Worm (Caenorhabditis elegans) whole organism, young adult: ENCODE results near the gene T07D1.3.
A peak's percentile ranks its signal among the peaks of the same experiment; 100 is the strongest.

Source experiments
- C06A6.2 ChIP-seq: fragments of 200-800 bp; sonication (Bioruptor generic); conservative IDR thresholded peaks from 2 replicates; pipeline ENCODE4 v1.3.6; 2022; ENCODE audit warnings: missing genetic modification characterization, missing compliant biosample characterization
- F57A8.1 ChIP-seq: fragments of 200-800 bp; sonication (Bioruptor generic); optimal IDR thresholded peaks from 2 replicates; lab custom pipeline; 2018; ENCODE audit warnings: mild to moderate bottlenecking, missing genetic modification characterization, moderate library complexity, missing compliant biosample characterization
- T07F8.4 ChIP-seq: sonication (generic microtip); optimal IDR thresholded peaks from 2 replicates; lab custom pipeline; 2016; ENCODE audit warnings: mild to moderate bottlenecking, missing genetic modification characterization, moderate library complexity, missing compliant biosample characterization
- Y53F4B.3 ChIP-seq: fragments of 200-800 bp; sonication (Bioruptor generic); IDR thresholded peaks from 2 replicates; pipeline ENCODE4 v1.3.6; 2022; ENCODE audit warnings: missing genetic modification reagents, missing genetic modification characterization, missing compliant biosample characterization
- Y56A3A.18 ChIP-seq: fragments of 200-800 bp; sonication (Bioruptor generic); IDR thresholded peaks from 2 replicates; pipeline ENCODE4 v1.3.6; 2022; ENCODE audit warnings: missing genetic modification reagents, missing genetic modification characterization, missing compliant biosample characterization
- ama-1 ChIP-seq, 3 experiments: fragments of 150-350 bp in 1 of 3; sonication (generic microtip) in 2 of 3; optimal IDR thresholded peaks; 2 replicates each; lab custom pipeline; 2014 to 2018; ENCODE audit warnings: missing biosample characterization in 2 of 3, missing genetic modification characterization in 2 of 3, missing genetic modification reagents in 2 of 3
- attf-5 ChIP-seq: fragments of 200-800 bp; sonication (Bioruptor generic); optimal IDR thresholded peaks from 2 replicates; lab custom pipeline; 2018; ENCODE audit warnings: mild to moderate bottlenecking, missing genetic modification characterization, missing compliant biosample characterization
- ceh-40 ChIP-seq: fragments of 200-800 bp; sonication (Bioruptor generic); IDR thresholded peaks from 2 replicates; pipeline ENCODE4 v1.3.6; 2022; ENCODE audit warnings: missing genetic modification characterization, missing compliant biosample characterization
- lsl-1 ChIP-seq: fragments of 200-800 bp; sonication (Bioruptor generic); optimal IDR thresholded peaks from 2 replicates; lab custom pipeline; 2018; ENCODE audit warnings: mild to moderate bottlenecking, missing genetic modification characterization, moderate library complexity, missing compliant biosample characterization
- madf-10 ChIP-seq: sonication (generic microtip); optimal IDR thresholded peaks from 2 replicates; lab custom pipeline; 2016; ENCODE audit warnings: mild to moderate bottlenecking, missing genetic modification characterization, missing compliant biosample characterization
- tlf-1 ChIP-seq: fragments of 200-800 bp; sonication (Bioruptor generic); optimal IDR thresholded peaks from 2 replicates; lab custom pipeline; 2018; ENCODE audit warnings: mild to moderate bottlenecking, missing genetic modification characterization, missing compliant biosample characterization
- unc-130 ChIP-seq: sonication (generic microtip); optimal IDR thresholded peaks from 2 replicates; lab custom pipeline; 2016; ENCODE audit warnings: missing genetic modification reagents, missing genetic modification characterization, missing compliant biosample characterization
- unc-62 ChIP-seq: fragments of 150-350 bp; optimal IDR thresholded peaks from 2 replicates; lab custom pipeline; 2014; ENCODE audit warnings: missing biosample characterization, missing genetic modification reagents, missing genetic modification characterization

DNA sequence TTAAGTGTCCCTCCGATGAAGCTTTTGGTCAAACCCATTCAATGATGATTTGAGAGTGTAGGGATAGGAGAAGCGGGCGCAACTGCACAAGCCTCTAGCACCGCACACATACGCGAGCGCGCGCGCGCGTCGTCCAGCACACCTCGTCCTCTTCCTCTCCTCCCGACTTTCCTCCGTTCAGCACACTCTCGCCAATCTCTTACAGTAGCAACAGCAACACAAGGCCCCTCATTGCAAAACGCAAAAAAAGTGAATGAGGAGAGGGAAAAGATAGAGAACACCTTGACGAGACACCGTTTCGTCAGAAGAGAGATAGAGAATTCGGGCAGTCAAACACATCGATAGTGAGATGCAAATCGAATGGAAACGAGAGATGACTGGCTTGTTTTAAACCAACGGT lies 10.7 kb downstream of the T07D1.3 start:
- TF ChIP-seq tlf-1 (GFP tag; lab: Kevin White, UChicago) (no peak), attf-5 (peak; percentile 47), Y53F4B.3 (GFP tag; lab: Robert Waterston, UW) (no peak), unc-130 (no peak), ama-1 (optimal IDR thresholded peaks at IDR 0.05; lab: Kevin White, UChicago) (no peak), ama-1 (GFP tag; optimal IDR thresholded peaks at IDR 0.05; lab: Kevin White, UChicago) (no peak), madf-10 (tag; lab: Kevin White, UChicago) (peak; percentile 10), T07F8.4 (tag; lab: Kevin White, UChicago) (no peak), unc-62 (GFP tag; lab: Kevin White, UChicago) (no peak), C06A6.2 (no peak), Y56A3A.18 (GFP tag; lab: Robert Waterston, UW) (peak; percentile 52; the same call in 1 of the 2 replicates), F57A8.1 (GFP tag; lab: Kevin White, UChicago) (no peak), ceh-40 (GFP tag; lab: Robert Waterston, UW) (no peak), lsl-1 (GFP tag; lab: Kevin White, UChicago) (no peak)
